Worm (Caenorhabditis elegans) whole organism, L1 larva: ENCODE results near the gene toh-1.
A peak's percentile ranks its signal among the peaks of the same experiment; 100 is the strongest.

Experiments
- C04F5.9 ChIP-seq: sonication (generic microtip); optimal IDR thresholded peaks from 2 replicates; lab custom pipeline; 2016; ENCODE audit warnings: missing genetic modification characterization, missing compliant biosample characterization
- F16B12.6 ChIP-seq: fragments of 150-350 bp; optimal IDR thresholded peaks from 2 replicates; lab custom pipeline; 2014; ENCODE audit warnings: missing biosample characterization, missing genetic modification characterization
- Y116A8C.19 ChIP-seq: sonication (generic microtip); optimal IDR thresholded peaks from 2 replicates; lab custom pipeline; 2016; ENCODE audit warnings: missing compliant biosample characterization, missing genetic modification characterization, borderline replicate concordance
- aha-1 ChIP-seq: fragments of 150-350 bp; optimal IDR thresholded peaks from 2 replicates; lab custom pipeline; 2014; ENCODE audit warnings: missing biosample characterization, missing genetic modification characterization
- aly-2 ChIP-seq: fragments of 150-350 bp; optimal IDR thresholded peaks from 2 replicates; lab custom pipeline; 2014; ENCODE audit warnings: missing biosample characterization, missing genetic modification characterization
- ama-1 ChIP-seq: fragments of 150-350 bp; optimal IDR thresholded peaks from 2 replicates; lab custom pipeline; 2014
- ceh-63 ChIP-seq: fragments of 200-800 bp; sonication (Bioruptor generic); optimal IDR thresholded peaks from 2 replicates; lab custom pipeline; 2018; ENCODE audit warnings: mild to moderate bottlenecking, missing genetic modification characterization, missing compliant biosample characterization
- ceh-82 ChIP-seq, 3 experiments: fragments of 150-350 bp in 1 of 3; sonication (generic microtip) in 2 of 3; optimal IDR thresholded peaks; 2 replicates each; lab custom pipeline; 2014 to 2017; ENCODE audit warnings: missing biosample characterization in 3 of 3, missing genetic modification characterization in 3 of 3
- dpl-1 ChIP-seq, 3 experiments: fragments of 150-350 bp in 2 of 3; sonication (generic microtip) in 1 of 3; optimal IDR thresholded peaks; 2 replicates each; lab custom pipeline; 2014 to 2017; ENCODE audit warnings: missing biosample characterization in 3 of 3, missing genetic modification characterization in 3 of 3, missing genetic modification reagents in 3 of 3
- efl-1 ChIP-seq, 4 experiments: fragments of 150-350 bp; optimal IDR thresholded peaks in 3 of 4; peaks in 1 of 4; 1 replicate in 1 of 4; 2 replicates in 3 of 4; lab custom pipeline; 2014; ENCODE audit warnings: missing biosample characterization in 2 of 4, missing genetic modification characterization in 2 of 4, missing genetic modification reagents in 2 of 4
- efl-3 ChIP-seq: fragments of 200-800 bp; sonication (Bioruptor generic); optimal IDR thresholded peaks from 2 replicates; lab custom pipeline; 2018; ENCODE audit warnings: mild to moderate bottlenecking, missing genetic modification characterization, missing compliant biosample characterization
- egl-13 ChIP-seq: sonication (generic microtip); optimal IDR thresholded peaks from 2 replicates; lab custom pipeline; 2016; ENCODE audit warnings: missing genotype, missing genetic modification reagents, missing genetic modification characterization, missing compliant biosample characterization
- egl-27 ChIP-seq, 2 experiments: fragments of 150-350 bp in 1 of 2; sonication (generic microtip); optimal IDR thresholded peaks; 3 replicates each; lab custom pipeline; 2017 to 2018; ENCODE audit warnings: missing biosample characterization in 2 of 2, missing genetic modification characterization in 2 of 2, missing genetic modification reagents in 2 of 2
- fkh-4 ChIP-seq: sonication (generic microtip); optimal IDR thresholded peaks from 2 replicates; lab custom pipeline; 2016; ENCODE audit warnings: missing compliant biosample characterization, missing genetic modification characterization, borderline replicate concordance
- fkh-8 ChIP-seq: sonication (generic microtip); optimal IDR thresholded peaks from 2 replicates; lab custom pipeline; 2016; ENCODE audit warnings: mild to moderate bottlenecking, missing genetic modification characterization, missing compliant biosample characterization
- fos-1 ChIP-seq: fragments of 150-350 bp; optimal IDR thresholded peaks from 2 replicates; lab custom pipeline; 2014; ENCODE audit warnings: missing biosample characterization, missing genetic modification characterization
- hlh-17 ChIP-seq: fragments of 200-800 bp; sonication (Bioruptor generic); optimal IDR thresholded peaks from 2 replicates; lab custom pipeline; 2018; ENCODE audit warnings: missing genetic modification characterization, mild to moderate bottlenecking, missing compliant biosample characterization, moderate library complexity, borderline replicate concordance
- hlh-4 ChIP-seq: sonication (generic microtip); optimal IDR thresholded peaks from 2 replicates; lab custom pipeline; 2016; ENCODE audit warnings: mild to moderate bottlenecking, missing genetic modification characterization, missing compliant biosample characterization
- hpl-2 ChIP-seq: fragments of 150-350 bp; optimal IDR thresholded peaks from 2 replicates; lab custom pipeline; 2014; ENCODE audit warnings: missing biosample characterization, missing genetic modification reagents, missing genetic modification characterization
- irx-1 ChIP-seq: sonication (generic microtip); optimal IDR thresholded peaks from 2 replicates; lab custom pipeline; 2016; ENCODE audit warnings: missing genetic modification characterization, missing compliant biosample characterization
- isw-1 ChIP-seq: fragments of 200-800 bp; sonication (Bioruptor generic); IDR thresholded peaks from 2 replicates; pipeline ENCODE4 v1.3.6; 2022; ENCODE audit warnings: missing genetic modification characterization, missing compliant biosample characterization
- lin-14 ChIP-seq: fragments of 200-800 bp; sonication (Bioruptor generic); optimal IDR thresholded peaks from 2 replicates; lab custom pipeline; 2018; ENCODE audit warnings: mild to moderate bottlenecking, missing genetic modification characterization, moderate library complexity, missing compliant biosample characterization
- lin-35 ChIP-seq, 2 experiments: fragments of 150-350 bp; optimal IDR thresholded peaks; 2 replicates each; lab custom pipeline; 2014; ENCODE audit warnings: missing biosample characterization in 2 of 2, missing genetic modification characterization in 2 of 2, missing genetic modification reagents in 2 of 2
- mep-1 ChIP-seq: fragments of 150-350 bp; optimal IDR thresholded peaks from 2 replicates; lab custom pipeline; 2014; ENCODE audit warnings: missing biosample characterization, missing genetic modification characterization
- nhr-11 ChIP-seq: fragments of 150-350 bp; optimal IDR thresholded peaks from 2 replicates; lab custom pipeline; 2014; ENCODE audit warnings: missing biosample characterization, missing genetic modification characterization
- nhr-12 ChIP-seq: sonication (generic microtip); optimal IDR thresholded peaks from 2 replicates; lab custom pipeline; 2017; ENCODE audit warnings: missing biosample characterization, missing genetic modification characterization
- nhr-19 ChIP-seq: fragments of 200-800 bp; sonication (Bioruptor generic); conservative IDR thresholded peaks from 2 replicates; pipeline ENCODE4 v1.3.6; 2022; ENCODE audit warnings: missing genetic modification characterization, missing compliant biosample characterization
- nhr-237 ChIP-seq: fragments of 150-350 bp; optimal IDR thresholded peaks from 2 replicates; lab custom pipeline; 2014; ENCODE audit warnings: missing biosample characterization, missing genetic modification characterization
- nhr-28 ChIP-seq: fragments of 150-350 bp; optimal IDR thresholded peaks from 2 replicates; lab custom pipeline; 2014; ENCODE audit warnings: missing biosample characterization, missing genetic modification characterization
- nhr-47 ChIP-seq: sonication (generic microtip); optimal IDR thresholded peaks from 2 replicates; lab custom pipeline; 2016; ENCODE audit warnings: mild to moderate bottlenecking, missing genetic modification characterization, moderate library complexity, missing compliant biosample characterization
- nhr-71 ChIP-seq: sonication (generic microtip); optimal IDR thresholded peaks from 2 replicates; lab custom pipeline; 2016; ENCODE audit warnings: mild to moderate bottlenecking, missing genetic modification characterization, moderate library complexity, missing compliant biosample characterization
- nhr-84 ChIP-seq: sonication (generic microtip); optimal IDR thresholded peaks from 2 replicates; lab custom pipeline; 2017; ENCODE audit warnings: missing biosample characterization, missing genetic modification characterization
- nhr-85 ChIP-seq: sonication (generic microtip); peaks from one replicate; lab custom pipeline; 2016; ENCODE audit warnings: missing genetic modification characterization, inconsistent platforms, missing compliant biosample characterization
- pag-3 ChIP-seq: sonication (generic microtip); optimal IDR thresholded peaks from 2 replicates; lab custom pipeline; 2017; ENCODE audit warnings: missing genetic modification characterization, mild to moderate bottlenecking, missing compliant biosample characterization, antibody characterized with exemption, borderline replicate concordance; ENCODE audit not compliant: insufficient read depth
- rnt-1 ChIP-seq: sonication (generic microtip); optimal IDR thresholded peaks from 2 replicates; lab custom pipeline; 2016; ENCODE audit warnings: mild to moderate bottlenecking, missing genetic modification characterization, moderate library complexity, missing compliant biosample characterization
- skn-1 ChIP-seq: fragments of 150-350 bp; optimal IDR thresholded peaks from 2 replicates; lab custom pipeline; 2014; ENCODE audit warnings: missing biosample characterization, missing genetic modification characterization
- snu-23 ChIP-seq: sonication (generic microtip); optimal IDR thresholded peaks from 2 replicates; lab custom pipeline; 2016; ENCODE audit warnings: missing genetic modification characterization, missing compliant biosample characterization
- sox-4 ChIP-seq: sonication (generic microtip); optimal IDR thresholded peaks from 2 replicates; lab custom pipeline; 2016; ENCODE audit warnings: missing genetic modification characterization, missing compliant biosample characterization
- swsn-7 ChIP-seq: sonication (generic microtip); optimal IDR thresholded peaks from 2 replicates; lab custom pipeline; 2016; ENCODE audit warnings: missing genetic modification characterization, missing compliant biosample characterization
- tbx-2 ChIP-seq: sonication (generic microtip); optimal IDR thresholded peaks from 2 replicates; lab custom pipeline; 2016; ENCODE audit warnings: missing genetic modification characterization, missing compliant biosample characterization
- unc-130 ChIP-seq: fragments of 150-350 bp; optimal IDR thresholded peaks from 2 replicates; lab custom pipeline; 2017; ENCODE audit warnings: missing biosample characterization, missing genetic modification characterization, inconsistent platforms
- unc-30 ChIP-seq: sonication (generic microtip); optimal IDR thresholded peaks from 2 replicates; lab custom pipeline; 2017; ENCODE audit warnings: missing biosample characterization, missing genetic modification characterization
- unc-86 ChIP-seq: sonication (generic microtip); optimal IDR thresholded peaks from 2 replicates; lab custom pipeline; 2016; ENCODE audit warnings: missing genetic modification characterization, missing compliant biosample characterization
- unc-98 ChIP-seq: fragments of 200-800 bp; sonication (Bioruptor generic); IDR thresholded peaks from 2 replicates; pipeline ENCODE4 v1.3.6; 2022; ENCODE audit warnings: missing genetic modification characterization, missing compliant biosample characterization
- vab-15 ChIP-seq: sonication (generic microtip); optimal IDR thresholded peaks from 2 replicates; lab custom pipeline; 2017; ENCODE audit warnings: missing genotype, mild to moderate bottlenecking, missing genetic modification characterization, missing compliant biosample characterization
- zag-1 ChIP-seq: fragments of 150-350 bp; optimal IDR thresholded peaks from 2 replicates; lab custom pipeline; 2014; ENCODE audit warnings: missing biosample characterization, missing genetic modification characterization
- ztf-11 ChIP-seq, 2 experiments: sonication (generic microtip); optimal IDR thresholded peaks; 2 replicates each; lab custom pipeline; 2016 to 2017; ENCODE audit warnings: missing genetic modification characterization in 2 of 2, missing biosample characterization in 1 of 2, missing compliant biosample characterization in 1 of 2
- ztf-4 ChIP-seq: fragments of 150-350 bp; optimal IDR thresholded peaks from 2 replicates; lab custom pipeline; 2014; ENCODE audit warnings: missing biosample characterization, missing genetic modification characterization

Gene toh-1

ce11 chrIII:3804422-3804821, 4.4 kb downstream of the toh-1 start, which contains the start of gene xbx-5:
xbx-5 (minus strand) TSS chrIII:3804477.
- TF ChIP-seq nhr-71 (peak; percentile 18), hlh-17 (GFP tag; lab: Kevin White, UChicago) (no peak), fkh-8 (tag; lab: Kevin White, UChicago) (peak; percentile 76), nhr-85 (tag; lab: Kevin White, UChicago) (peak; percentile 0)

DNA sequence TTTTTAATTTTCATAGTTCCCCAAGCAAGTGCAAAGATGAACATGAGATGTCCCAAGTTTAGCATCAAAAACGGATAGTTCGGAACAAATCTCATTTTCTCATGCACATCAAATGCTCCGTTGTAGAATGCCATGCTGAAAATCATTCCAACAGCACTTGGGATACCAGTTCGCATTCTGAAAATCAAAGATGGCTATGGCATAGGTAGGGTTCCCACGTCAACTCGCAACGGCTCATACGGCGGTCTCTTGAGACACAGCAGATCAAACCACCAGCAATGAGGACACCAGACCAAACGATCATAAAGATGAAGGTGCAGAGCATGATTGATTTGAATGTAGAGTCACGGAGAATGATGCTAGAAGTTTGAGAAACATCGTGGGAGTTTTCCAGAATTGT, 5.7 kb downstream of the toh-1 start:
- TF ChIP-seq fos-1 = no peak
- no peak for TF ChIP-seq zag-1 (tag; lab: Kevin White, UChicago)
- no peak for TF ChIP-seq egl-27 (tag; optimal IDR thresholded peaks at IDR 0.05; lab: Kevin White, UChicago)
- TF ChIP-seq unc-30 (tag; lab: Kevin White, UChicago) = no peak
- no peak for TF ChIP-seq hlh-4 (tag; lab: Kevin White, UChicago)
- no peak for TF ChIP-seq hpl-2
- no peak for TF ChIP-seq isw-1 (GFP tag; lab: Robert Waterston, UW)
- no peak for TF ChIP-seq rnt-1 (tag; lab: Kevin White, UChicago)
- TF ChIP-seq dpl-1 (GFP tag; optimal IDR thresholded peaks at IDR 0.05; lab: Kevin White, UChicago) = no peak
- TF ChIP-seq mep-1 = no peak
- no peak for TF ChIP-seq unc-86 (tag; lab: Kevin White, UChicago)
- TF ChIP-seq efl-3 (GFP tag; lab: Kevin White, UChicago) = no peak
- no peak for TF ChIP-seq unc-130
- no peak for TF ChIP-seq nhr-19
- no peak for TF ChIP-seq nhr-12
- TF ChIP-seq nhr-28 = no peak
- TF ChIP-seq nhr-84 = no peak
- TF ChIP-seq irx-1 = no peak
- no peak for TF ChIP-seq snu-23 (GFP tag; lab: Kevin White, UChicago)
- TF ChIP-seq fkh-8 (tag; lab: Kevin White, UChicago) = no peak

DNA sequence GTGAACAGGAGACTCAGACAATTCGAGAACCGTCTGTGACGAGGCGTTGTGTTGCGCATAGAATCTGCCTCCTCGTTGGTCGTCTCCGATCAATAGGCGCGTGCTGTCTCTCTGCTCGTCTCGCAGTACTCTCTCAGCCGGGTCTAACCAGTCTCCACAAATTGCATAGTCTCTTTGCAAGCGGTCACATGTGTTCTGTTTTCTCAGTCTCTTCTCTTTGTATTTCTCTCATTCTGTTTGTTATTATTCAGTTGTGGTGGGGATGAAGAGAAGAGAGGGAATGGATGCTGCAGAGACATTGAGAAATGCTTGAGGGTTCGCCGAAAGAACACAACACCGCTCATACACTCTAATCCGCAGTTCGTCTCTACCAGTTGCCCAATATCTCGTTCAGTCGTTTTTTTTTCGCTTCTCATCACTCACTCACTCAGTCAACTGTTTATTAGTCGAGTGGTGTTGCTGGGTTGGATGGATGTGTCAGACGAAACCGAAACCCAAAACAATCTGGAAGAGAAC, 7.4 kb downstream of the toh-1 start:
- peak; percentile 58 for TF ChIP-seq ama-1 (lab: Kevin White, UChicago)
- TF ChIP-seq nhr-19 = peak; percentile 95
- peak; percentile 92 for TF ChIP-seq rnt-1 (tag; lab: Kevin White, UChicago)
- TF ChIP-seq unc-98 (GFP tag; lab: Robert Waterston, UW) = no peak
- peak; percentile 83 for TF ChIP-seq egl-13
- peak; percentile 98 for TF ChIP-seq nhr-85 (tag; lab: Kevin White, UChicago)
- peak; percentile 95 for TF ChIP-seq nhr-11 (tag; lab: Kevin White, UChicago)
- TF ChIP-seq vab-15 = no peak
- TF ChIP-seq Y116A8C.19 (tag; lab: Kevin White, UChicago) = no peak
- peak; percentile 86 to 89 for TF ChIP-seq lin-35 (GFP tag; optimal IDR thresholded peaks at IDR 0.05; lab: Kevin White, UChicago)
- no peak for TF ChIP-seq hlh-17 (GFP tag; lab: Kevin White, UChicago)
- TF ChIP-seq pag-3 = peak; percentile 51
- peak; percentile 61 for TF ChIP-seq nhr-28
- TF ChIP-seq lin-14 (GFP tag; lab: Kevin White, UChicago) = peak; percentile 100
- peak; percentile 99 for TF ChIP-seq tbx-2 (tag; lab: Kevin White, UChicago)
- peak; percentile 79 for TF ChIP-seq sox-4 (tag; lab: Kevin White, UChicago)
- peak; percentile 89 to 93 for TF ChIP-seq efl-1 (optimal IDR thresholded peaks at IDR 0.05; lab: Kevin White, UChicago)
- TF ChIP-seq efl-1 (GFP tag; optimal IDR thresholded peaks at IDR 0.05 in 1 of 2; lab: Kevin White, UChicago) = peak; percentile 71 to 96
- peak; percentile 86 for TF ChIP-seq zag-1 (tag; lab: Kevin White, UChicago)
- peak; percentile 43 for TF ChIP-seq C04F5.9 (tag; lab: Kevin White, UChicago)
- peak; percentile 90 for TF ChIP-seq skn-1
- peak; percentile 90 for TF ChIP-seq isw-1 (GFP tag; lab: Robert Waterston, UW)
- TF ChIP-seq F16B12.6 (tag; lab: Kevin White, UChicago) = peak; percentile 51
- TF ChIP-seq nhr-237 (tag; lab: Kevin White, UChicago) = peak; percentile 91
- no peak for TF ChIP-seq ceh-63 (GFP tag; lab: Kevin White, UChicago)
- TF ChIP-seq fkh-4 (tag; lab: Kevin White, UChicago) = peak; percentile 33
- peak; percentile 78 to 97 (median 93) for TF ChIP-seq ceh-82 (tag; optimal IDR thresholded peaks at IDR 0.05; lab: Kevin White, UChicago)
- peak; percentile 90 for TF ChIP-seq irx-1
- peak; percentile 99 for TF ChIP-seq snu-23 (GFP tag; lab: Kevin White, UChicago)
- peak; percentile 97 for TF ChIP-seq swsn-7 (tag; lab: Kevin White, UChicago)
- peak; percentile 97 for TF ChIP-seq nhr-47 (tag; lab: Kevin White, UChicago)
- peak; percentile 97 for TF ChIP-seq ztf-4
- TF ChIP-seq aly-2 (tag; lab: Kevin White, UChicago) = peak; percentile 74
- peak; percentile 95 for TF ChIP-seq mep-1
- peak; percentile 79 for TF ChIP-seq aha-1 (tag; lab: Kevin White, UChicago)
- TF ChIP-seq ztf-11 (tag; optimal IDR thresholded peaks at IDR 0.05; lab: Kevin White, UChicago) = peak in 1 of 2 experiments; percentile 77
